Fruit fly (Drosophila melanogaster) whole organism, prepupa: Measurements from ENCODE around the gene CG31191.

Source experiments
- CG10631 ChIP-seq: fragments of 200-800 bp; sonication (Bioruptor generic); optimal IDR thresholded peaks from 2 replicates; lab custom pipeline; 2016; ENCODE audit warnings: missing biosample characterization, missing genetic modification characterization
- CG32006 ChIP-seq: fragments of 200-800 bp; sonication (Bioruptor generic); optimal IDR thresholded peaks from 3 replicates; lab custom pipeline; 2017; ENCODE audit warnings: missing biosample characterization, mild to moderate bottlenecking, missing genetic modification characterization
- Eip75B ChIP-seq: fragments of 200-800 bp; sonication (Bioruptor generic); optimal IDR thresholded peaks from 3 replicates; lab custom pipeline; 2016; ENCODE audit warnings: missing biosample characterization, missing genetic modification characterization
- Met ChIP-seq: fragments of 200-800 bp; sonication (Bioruptor generic); optimal IDR thresholded peaks from 3 replicates; lab custom pipeline; 2016; ENCODE audit warnings: missing biosample characterization, missing genetic modification characterization
- Sox102F ChIP-seq: fragments of 200-800 bp; sonication (Bioruptor generic); optimal IDR thresholded peaks from 2 replicates; lab custom pipeline; 2016; ENCODE audit warnings: missing biosample characterization, mild to moderate bottlenecking, missing genetic modification characterization
- Sox14 ChIP-seq: fragments of 200-800 bp; sonication (Bioruptor generic); optimal IDR thresholded peaks from 3 replicates; lab custom pipeline; 2016; ENCODE audit warnings: missing biosample characterization, missing genetic modification characterization
- fd59A ChIP-seq: fragments of 200-800 bp; sonication (Bioruptor generic); optimal IDR thresholded peaks from 2 replicates; lab custom pipeline; 2017; ENCODE audit warnings: missing biosample characterization, mild to moderate bottlenecking, missing genetic modification characterization, missing genetic modification reagents
- fkh ChIP-seq: fragments of 200-800 bp; sonication (Bioruptor generic); optimal IDR thresholded peaks from 3 replicates; lab custom pipeline; 2017; ENCODE audit warnings: missing biosample characterization, mild to moderate bottlenecking, missing genetic modification characterization, moderate library complexity
- pdm3 ChIP-seq: fragments of 200-800 bp; sonication (Bioruptor generic); optimal IDR thresholded peaks from 3 replicates; lab custom pipeline; 2016; ENCODE audit warnings: missing biosample characterization, missing genetic modification characterization
- svp ChIP-seq: fragments of 200-800 bp; sonication (Bioruptor generic); peaks from one replicate; lab custom pipeline; 2016; ENCODE audit warnings: missing biosample characterization, missing genetic modification characterization

DNA sequence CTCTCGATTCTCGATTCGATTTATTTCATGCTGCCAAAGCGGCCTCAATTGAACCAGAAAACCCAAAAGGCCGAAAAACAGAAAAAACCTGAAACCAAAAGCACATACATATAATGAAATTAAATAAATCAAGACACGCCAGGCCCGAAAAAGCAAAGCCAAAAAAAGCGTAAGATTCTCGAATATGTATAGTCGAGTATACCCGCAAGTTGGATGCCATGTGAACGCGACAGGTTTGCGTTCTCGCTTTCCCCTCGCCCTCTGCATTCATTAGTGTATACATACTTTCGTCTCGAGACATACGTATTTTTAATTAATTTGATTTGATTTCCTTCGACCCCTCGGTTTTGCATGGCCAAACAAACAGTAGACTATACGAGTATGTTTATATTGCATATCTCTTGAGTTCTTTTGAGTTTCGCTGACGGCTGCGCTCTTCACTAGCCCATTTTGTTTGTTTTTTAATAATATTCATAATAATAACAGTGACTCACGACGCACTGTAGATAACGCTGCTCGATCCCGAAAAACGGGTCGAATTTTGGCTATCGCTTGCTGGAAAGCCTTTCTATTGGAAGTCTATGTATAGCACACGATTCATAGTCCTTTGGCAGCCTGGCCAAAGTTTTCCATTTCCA, 15.7 kb upstream of the CG31191 start:
- TF ChIP-seq Sox102F (GFP tag; lab: Kevin White, UChicago) (no peak), pdm3 (GFP tag; lab: Kevin White, UChicago) (no peak), Eip75B (GFP tag; lab: Kevin White, UChicago) (no peak), Met (GFP tag; lab: Kevin White, UChicago) (no peak), fkh (GFP tag; lab: Kevin White, UChicago) (no peak), CG32006 (no peak), svp (GFP tag; lab: Kevin White, UChicago) (peak; percentile 76), Sox14 (no peak), CG10631 (GFP tag; lab: Kevin White, UChicago) (no peak), fd59A (GFP tag; lab: Kevin White, UChicago) (no peak)
